Worm (Caenorhabditis elegans): ENCODE data around the gene R107.9.

- no peak for TF ChIP-seq nhr-90 (tag; optimal IDR thresholded peaks at IDR 0.05)
- TF ChIP-seq T07F8.4 (tag; optimal IDR thresholded peaks at IDR 0.05), result no peak
- no peak for TF ChIP-seq chd-7 (tag; optimal IDR thresholded peaks at IDR 0.05)
- no peak for TF ChIP-seq nfya-1 (tag; optimal IDR thresholded peaks at IDR 0.05; ENCODE audit: borderline replicate concordance, insufficient read depth)
- TF ChIP-seq nfya-2 (GFP tag; IDR thresholded peaks at IDR 0.05), result no peak
- TF ChIP-seq K12H6.12 (tag; optimal IDR thresholded peaks at IDR 0.05), result no peak
- no peak for TF ChIP-seq hlh-12 (tag; optimal IDR thresholded peaks at IDR 0.05)
- TF ChIP-seq zim-3 (tag; optimal IDR thresholded peaks at IDR 0.05), result no peak
- no peak for TF ChIP-seq cebp-1 (GFP tag; IDR thresholded peaks at IDR 0.05)
- no peak for TF ChIP-seq cebp-1 (tag; optimal IDR thresholded peaks at IDR 0.05)
- TF ChIP-seq K11D2.4 (GFP tag; IDR thresholded peaks at IDR 0.05), result no peak
- no peak for TF ChIP-seq egl-18 (GFP tag; IDR thresholded peaks at IDR 0.05)
- TF ChIP-seq ets-4 (GFP tag; optimal IDR thresholded peaks at IDR 0.05), result no peak
- no peak for TF ChIP-seq nhr-179 (tag; optimal IDR thresholded peaks at IDR 0.05)
These were observed 15.5 kb downstream of the R107.9 start for ce11 chrIII:9053263-9053662.
